Fruit fly (Drosophila melanogaster) whole organism, prepupa: ENCODE measurements around the gene CG6330.

Experiments
- CG10631 ChIP-seq: fragments of 200-800 bp; sonication (Bioruptor generic); optimal IDR thresholded peaks from 2 replicates; lab custom pipeline; 2016; ENCODE audit warnings: missing biosample characterization, missing genetic modification characterization
- CG11294 ChIP-seq: fragments of 200-800 bp; sonication (Bioruptor generic); IDR thresholded peaks from 2 replicates; pipeline ENCODE4 v1.3.6; 2022; ENCODE audit warnings: missing biosample characterization, missing genetic modification characterization
- CG11762 ChIP-seq: fragments of 200-800 bp; sonication (Bioruptor generic); optimal IDR thresholded peaks from 3 replicates; lab custom pipeline; 2016; ENCODE audit warnings: missing biosample characterization, missing genetic modification characterization; ENCODE audit not compliant: insufficient read depth
- CG15336 ChIP-seq: fragments of 200-800 bp; sonication (Bioruptor generic); IDR thresholded peaks from 2 replicates; pipeline ENCODE4 v1.3.6; 2022; ENCODE audit warnings: missing biosample characterization, missing genetic modification characterization
- CG1621 ChIP-seq: fragments of 200-800 bp; sonication (Bioruptor generic); optimal IDR thresholded peaks from 3 replicates; lab custom pipeline; 2018; ENCODE audit warnings: missing biosample characterization, mild to moderate bottlenecking, missing genetic modification characterization
- CG3032 ChIP-seq: fragments of 200-800 bp; optimal IDR thresholded peaks from 2 replicates; lab custom pipeline; 2019; ENCODE audit warnings: missing biosample characterization, mild to moderate bottlenecking, missing genetic modification characterization, moderate library complexity
- CG31627 ChIP-seq: fragments of 200-800 bp; sonication (Bioruptor generic); optimal IDR thresholded peaks from 3 replicates; lab custom pipeline; 2016; ENCODE audit warnings: missing biosample characterization, missing genetic modification characterization
- CG32006 ChIP-seq: fragments of 200-800 bp; sonication (Bioruptor generic); optimal IDR thresholded peaks from 3 replicates; lab custom pipeline; 2017; ENCODE audit warnings: missing biosample characterization, mild to moderate bottlenecking, missing genetic modification characterization
- CG34406 ChIP-seq: fragments of 200-800 bp; sonication (Bioruptor generic); optimal IDR thresholded peaks from 3 replicates; lab custom pipeline; 2016; ENCODE audit warnings: missing biosample characterization, missing genetic modification characterization
- CG4318 ChIP-seq: fragments of 200-800 bp; sonication (Bioruptor generic); optimal IDR thresholded peaks from 3 replicates; lab custom pipeline; 2017; ENCODE audit warnings: missing biosample characterization, mild to moderate bottlenecking, missing genetic modification characterization
- CG6163 ChIP-seq: fragments of 200-800 bp; sonication (Bioruptor generic); IDR thresholded peaks from 3 replicates; pipeline ENCODE4 v1.3.6; 2022; ENCODE audit warnings: missing biosample characterization, missing genetic modification characterization
- CG6276 ChIP-seq: fragments of 200-800 bp; sonication (Bioruptor generic); optimal IDR thresholded peaks from 2 replicates; lab custom pipeline; 2017; ENCODE audit warnings: missing biosample characterization, mild to moderate bottlenecking, missing genetic modification characterization
- CG6792 ChIP-seq: fragments of 200-800 bp; sonication (Bioruptor generic); optimal IDR thresholded peaks from 3 replicates; lab custom pipeline; 2016; ENCODE audit warnings: missing biosample characterization, missing genetic modification characterization
- CG6808 ChIP-seq: fragments of 200-800 bp; sonication (Bioruptor generic); optimal IDR thresholded peaks from 3 replicates; lab custom pipeline; 2017; ENCODE audit warnings: missing biosample characterization, missing genetic modification characterization, mild to moderate bottlenecking, moderate library complexity, missing genetic modification reagents
- CG6854 ChIP-seq: fragments of 200-800 bp; sonication (Bioruptor generic); optimal IDR thresholded peaks from 2 replicates; lab custom pipeline; 2017; ENCODE audit warnings: missing biosample characterization, mild to moderate bottlenecking, missing genetic modification characterization
- CG7368 ChIP-seq: fragments of 200-800 bp; sonication (Bioruptor generic); optimal IDR thresholded peaks from 3 replicates; lab custom pipeline; 2016; ENCODE audit warnings: missing biosample characterization, missing genetic modification characterization
- CG9139 ChIP-seq: fragments of 200-800 bp; sonication (Bioruptor generic); optimal IDR thresholded peaks from 3 replicates; lab custom pipeline; 2017; ENCODE audit warnings: missing biosample characterization, mild to moderate bottlenecking, missing genetic modification characterization
- Eip75B ChIP-seq: fragments of 200-800 bp; sonication (Bioruptor generic); optimal IDR thresholded peaks from 3 replicates; lab custom pipeline; 2016; ENCODE audit warnings: missing biosample characterization, missing genetic modification characterization
- Eip78C ChIP-seq: fragments of 200-800 bp; sonication (Bioruptor generic); peaks from one replicate; lab custom pipeline; 2016; ENCODE audit warnings: missing biosample characterization, missing genetic modification characterization
- Eip93F ChIP-seq: fragments of 200-800 bp; sonication (Bioruptor generic); optimal IDR thresholded peaks from 2 replicates; lab custom pipeline; 2016; ENCODE audit warnings: missing biosample characterization, mild to moderate bottlenecking, missing genetic modification characterization
- Ets21C ChIP-seq: fragments of 200-800 bp; sonication (Bioruptor generic); optimal IDR thresholded peaks from 3 replicates; lab custom pipeline; 2016; ENCODE audit warnings: missing biosample characterization, missing genetic modification characterization
- Ets96B ChIP-seq: fragments of 200-800 bp; optimal IDR thresholded peaks from 2 replicates; lab custom pipeline; 2019; ENCODE audit warnings: missing biosample characterization, mild to moderate bottlenecking, missing genetic modification characterization, moderate library complexity
- Gug ChIP-seq: fragments of 200-800 bp; sonication (Bioruptor generic); IDR thresholded peaks from 2 replicates; pipeline ENCODE4 v1.3.6; 2022; ENCODE audit warnings: missing biosample characterization, missing genetic modification characterization
- Hr39 ChIP-seq: fragments of 200-800 bp; sonication (Bioruptor generic); optimal IDR thresholded peaks from 2 replicates; lab custom pipeline; 2016; ENCODE audit warnings: missing biosample characterization, missing genetic modification characterization
- Hr4 ChIP-seq: fragments of 200-800 bp; sonication (Bioruptor generic); optimal IDR thresholded peaks from 3 replicates; lab custom pipeline; 2016; ENCODE audit warnings: missing biosample characterization, missing genetic modification characterization
- Lpt ChIP-seq: fragments of 200-800 bp; sonication (Bioruptor generic); optimal IDR thresholded peaks from 3 replicates; lab custom pipeline; 2016; ENCODE audit warnings: missing biosample characterization, missing genetic modification characterization
- Met ChIP-seq: fragments of 200-800 bp; sonication (Bioruptor generic); optimal IDR thresholded peaks from 3 replicates; lab custom pipeline; 2016; ENCODE audit warnings: missing biosample characterization, missing genetic modification characterization
- OdsH ChIP-seq: fragments of 200-800 bp; sonication (Bioruptor generic); optimal IDR thresholded peaks from 3 replicates; lab custom pipeline; 2016; ENCODE audit warnings: missing biosample characterization, missing genetic modification characterization
- Sox102F ChIP-seq: fragments of 200-800 bp; sonication (Bioruptor generic); optimal IDR thresholded peaks from 2 replicates; lab custom pipeline; 2016; ENCODE audit warnings: missing biosample characterization, mild to moderate bottlenecking, missing genetic modification characterization
- Sox14 ChIP-seq: fragments of 200-800 bp; sonication (Bioruptor generic); optimal IDR thresholded peaks from 3 replicates; lab custom pipeline; 2016; ENCODE audit warnings: missing biosample characterization, missing genetic modification characterization
- Sox15 ChIP-seq: fragments of 200-800 bp; sonication (Bioruptor generic); optimal IDR thresholded peaks from 3 replicates; lab custom pipeline; 2016; ENCODE audit warnings: missing biosample characterization, missing genetic modification characterization
- achi ChIP-seq: fragments of 200-800 bp; sonication (Bioruptor generic); optimal IDR thresholded peaks from 3 replicates; lab custom pipeline; 2016; ENCODE audit warnings: missing biosample characterization, missing genetic modification characterization
- acj6 ChIP-seq: fragments of 200-800 bp; sonication (Bioruptor generic); optimal IDR thresholded peaks from 3 replicates; lab custom pipeline; 2016; ENCODE audit warnings: missing biosample characterization, missing genetic modification characterization
- dsx ChIP-seq: fragments of 200-800 bp; optimal IDR thresholded peaks from 3 replicates; lab custom pipeline; 2019; ENCODE audit warnings: missing biosample characterization, mild to moderate bottlenecking, missing genetic modification characterization, moderate library complexity; ENCODE audit not compliant: poor library complexity, severe bottlenecking
- eg ChIP-seq: fragments of 200-800 bp; sonication (Bioruptor generic); IDR thresholded peaks from 3 replicates; pipeline ENCODE4 v1.3.6; 2022; ENCODE audit warnings: missing biosample characterization, missing genetic modification characterization
- esn ChIP-seq: fragments of 200-800 bp; sonication (Bioruptor generic); optimal IDR thresholded peaks from 2 replicates; lab custom pipeline; 2016; ENCODE audit warnings: missing biosample characterization, mild to moderate bottlenecking, missing genetic modification characterization, moderate library complexity
- fd59A ChIP-seq: fragments of 200-800 bp; sonication (Bioruptor generic); optimal IDR thresholded peaks from 2 replicates; lab custom pipeline; 2017; ENCODE audit warnings: missing biosample characterization, mild to moderate bottlenecking, missing genetic modification characterization, missing genetic modification reagents
- fd85E ChIP-seq: fragments of 200-800 bp; sonication (Bioruptor generic); optimal IDR thresholded peaks from 3 replicates; lab custom pipeline; 2016; ENCODE audit warnings: missing biosample characterization, missing genetic modification characterization
- lz ChIP-seq: fragments of 200-800 bp; sonication (Bioruptor generic); optimal IDR thresholded peaks from 3 replicates; lab custom pipeline; 2016; ENCODE audit warnings: missing biosample characterization, missing genetic modification characterization
- net ChIP-seq: fragments of 200-800 bp; sonication (Bioruptor generic); optimal IDR thresholded peaks from 3 replicates; lab custom pipeline; 2016; ENCODE audit warnings: missing biosample characterization, missing genetic modification characterization
- pdm3 ChIP-seq: fragments of 200-800 bp; sonication (Bioruptor generic); optimal IDR thresholded peaks from 3 replicates; lab custom pipeline; 2016; ENCODE audit warnings: missing biosample characterization, missing genetic modification characterization
- salr ChIP-seq, 2 experiments: fragments of 200-800 bp; sonication (Bioruptor generic); optimal IDR thresholded peaks; 3 replicates each; lab custom pipeline; 2016 to 2018; ENCODE audit warnings: missing biosample characterization in 2 of 2, missing genetic modification characterization in 2 of 2, mild to moderate bottlenecking in 1 of 2
- spab ChIP-seq: fragments of 200-800 bp; sonication (Bioruptor generic); optimal IDR thresholded peaks from 2 replicates; lab custom pipeline; 2017; ENCODE audit warnings: missing biosample characterization, mild to moderate bottlenecking, missing genetic modification characterization, missing genetic modification reagents
- ss ChIP-seq, 2 experiments: fragments of 200-800 bp; sonication (Bioruptor generic); optimal IDR thresholded peaks; 2 replicates in 1 of 2; 3 replicates in 1 of 2; lab custom pipeline; 2017 to 2018; ENCODE audit warnings: mild to moderate bottlenecking in 2 of 2, missing biosample characterization in 2 of 2, missing genetic modification characterization in 2 of 2, moderate library complexity in 1 of 2
- svp ChIP-seq: fragments of 200-800 bp; sonication (Bioruptor generic); peaks from one replicate; lab custom pipeline; 2016; ENCODE audit warnings: missing biosample characterization, missing genetic modification characterization
- topi ChIP-seq: fragments of 200-800 bp; sonication (Bioruptor generic); optimal IDR thresholded peaks from 3 replicates; lab custom pipeline; 2016; ENCODE audit warnings: missing biosample characterization, missing genetic modification characterization
- vri ChIP-seq: fragments of 200-800 bp; sonication (Bioruptor generic); optimal IDR thresholded peaks from 3 replicates; lab custom pipeline; 2016; ENCODE audit warnings: missing biosample characterization, mild to moderate bottlenecking, missing genetic modification characterization

CG6330 gene

dm6 chr3R:26989802-26990509 is 31.7 kb upstream of the CG6330 start, which contains the start of gene CG31076 (continued):
- no peak for TF ChIP-seq fd59A
- TF ChIP-seq CG6792 (GFP tag; lab: Kevin White, UChicago), result peak; percentile 60
- TF ChIP-seq CG11762 (GFP tag; lab: Kevin White, UChicago), result peak; percentile 46
- TF ChIP-seq acj6 (GFP tag; lab: Kevin White, UChicago), result peak; percentile 24
- no peak for TF ChIP-seq CG6163
- peak; percentile 65 for TF ChIP-seq achi (GFP tag; lab: Kevin White, UChicago)
- peak; percentile 9 for TF ChIP-seq CG32006 (GFP tag; lab: Kevin White, UChicago)
- peak; percentile 65 for TF ChIP-seq CG7368 (GFP tag; lab: Kevin White, UChicago)
- TF ChIP-seq CG10631 (GFP tag; lab: Kevin White, UChicago), result peak; percentile 32
- TF ChIP-seq dsx, result peak; percentile 67
- TF ChIP-seq topi (GFP tag; lab: Kevin White, UChicago), result peak; percentile 85
- peak; percentile 50 for TF ChIP-seq Ets96B (tag; lab: Kevin White, UChicago)
- peak; percentile 15 to 57 for TF ChIP-seq ss (GFP tag; optimal IDR thresholded peaks at IDR 0.05; lab: Kevin White, UChicago)
- no peak for TF ChIP-seq salr (GFP tag; optimal IDR thresholded peaks at IDR 0.05; lab: Kevin White, UChicago)
- TF ChIP-seq CG3032 (tag; lab: Kevin White, UChicago), result peak; percentile 53
- peak; percentile 81 for TF ChIP-seq Met (GFP tag; lab: Kevin White, UChicago)
- TF ChIP-seq CG6854 (GFP tag; lab: Kevin White, UChicago), result no peak
- TF ChIP-seq eg, result 0 out of 3 replicates have a peak, but pooled peaks have one; percentile 38
- no peak for TF ChIP-seq fd85E (GFP tag; lab: Kevin White, UChicago)
- TF ChIP-seq Sox15 (GFP tag; lab: Kevin White, UChicago), result peak; percentile 5
- no peak for TF ChIP-seq CG9139 (GFP tag; lab: Kevin White, UChicago)
- peak; percentile 36 for TF ChIP-seq OdsH (GFP tag; lab: Kevin White, UChicago)
- peak; percentile 26 for TF ChIP-seq Lpt
- peak; percentile 93 for TF ChIP-seq Eip78C (GFP tag; lab: Kevin White, UChicago)
- peak; percentile 83 for TF ChIP-seq Eip93F (GFP tag; lab: Kevin White, UChicago)
- TF ChIP-seq CG4318, result no peak
- TF ChIP-seq esn, result peak; percentile 81
- TF ChIP-seq vri (GFP tag; lab: Kevin White, UChicago), result peak; percentile 48
- TF ChIP-seq CG1621, result no peak
- TF ChIP-seq CG6808, result peak; percentile 44
- TF ChIP-seq Eip75B (GFP tag; lab: Kevin White, UChicago), result peak; percentile 72
- peak; percentile 68 for TF ChIP-seq Sox102F (GFP tag; lab: Kevin White, UChicago)
- peak; percentile 94 for TF ChIP-seq svp
- peak; percentile 44 for TF ChIP-seq Hr4 (GFP tag; lab: Kevin White, UChicago)
- peak; percentile 77 for TF ChIP-seq Sox14 (GFP tag; lab: Kevin White, UChicago)

- TF ChIP-seq CG9139 (GFP tag; lab: Kevin White, UChicago) (peak; percentile 77), Ets21C (peak; percentile 76), Lpt (peak; percentile 68), OdsH (GFP tag; lab: Kevin White, UChicago) (peak; percentile 86), fd85E (GFP tag; lab: Kevin White, UChicago) (peak; percentile 74), CG3032 (tag; lab: Kevin White, UChicago) (peak; percentile 83), spab (GFP tag; lab: Kevin White, UChicago) (peak; percentile 84), CG15336 (GFP tag; lab: Robert Waterston, UW) (peak; percentile 94), CG6276 (GFP tag; lab: Kevin White, UChicago) (no peak), eg (peak; percentile 97), dsx (peak; percentile 93), CG11294 (GFP tag; lab: Robert Waterston, UW) (peak; percentile 75), achi (GFP tag; lab: Kevin White, UChicago) (peak; percentile 90), pdm3 (GFP tag; lab: Kevin White, UChicago) (peak; percentile 84), CG32006 (GFP tag; lab: Kevin White, UChicago) (peak; percentile 76), topi (GFP tag; lab: Kevin White, UChicago) (peak; percentile 91), CG6792 (GFP tag; lab: Kevin White, UChicago) (peak; percentile 86), CG31627 (GFP tag; lab: Kevin White, UChicago) (peak; percentile 76), Gug (peak; percentile 97), net (GFP tag; lab: Kevin White, UChicago) (peak; percentile 76), CG6808 (peak; percentile 86), lz (GFP tag; lab: Kevin White, UChicago) (peak; percentile 92), Hr39 (GFP tag; lab: Kevin White, UChicago) (peak; percentile 69), CG34406 (GFP tag; lab: Kevin White, UChicago) (peak; percentile 83)
Measured at dm6 chr3R:26988412-26988981, 30.2 kb upstream of the CG6330 start, which contains the start of gene CG31075. TSS of gene CG31075 (minus strand) at chr3R:26988517.
